Worm (Caenorhabditis elegans): ENCODE measurements around the gene cdc-14.
A peak's percentile ranks its signal among the peaks of the same experiment; 100 is the strongest.

The cdc-14 gene

ce11 chrII:5589690-5590089, 3.5 kb downstream of the cdc-14 start, which contains the start of gene C17G10.13:
Gene C17G10.13 (minus strand): TSS chrII:5589790.
- TF ChIP-seq ceh-43 (GFP tag; optimal IDR thresholded peaks at IDR 0.05) (no peak), ham-2 (GFP tag; optimal IDR thresholded peaks at IDR 0.05) (no peak), cnd-1 (tag; optimal IDR thresholded peaks at IDR 0.05) (no peak), nhr-2 (tag; optimal IDR thresholded peaks at IDR 0.05) (no peak), mab-5 (tag; optimal IDR thresholded peaks at IDR 0.05) (no peak), nhr-76 (tag; optimal IDR thresholded peaks at IDR 0.05) (no peak), nhr-12 (tag; optimal IDR thresholded peaks at IDR 0.05) (no peak), zip-8 (tag; optimal IDR thresholded peaks at IDR 0.05) (no peak), sptf-1 (tag; optimal IDR thresholded peaks at IDR 0.05) (no peak), M03D4.4 (tag; optimal IDR thresholded peaks at IDR 0.05) (no peak), lin-32 (GFP tag; optimal IDR thresholded peaks at IDR 0.05) (no peak), blmp-1 (tag; optimal IDR thresholded peaks at IDR 0.05) (no peak), unc-120 (tag; optimal IDR thresholded peaks at IDR 0.05; ENCODE audit: poor library complexity, severe bottlenecking) (no peak), ces-1 (GFP tag; optimal IDR thresholded peaks at IDR 0.05) (no peak), drap-1 (GFP tag; optimal IDR thresholded peaks at IDR 0.05) (no peak)

ce11 chrII:5587794-5588193, 5.4 kb downstream of the cdc-14 start:
- no peak for TF ChIP-seq mls-2 (tag; optimal IDR thresholded peaks at IDR 0.05)
- TF ChIP-seq bed-3 (GFP tag; optimal IDR thresholded peaks at IDR 0.05): no peak
- no peak for TF ChIP-seq ces-1 (GFP tag; optimal IDR thresholded peaks at IDR 0.05)
- no peak for TF ChIP-seq ceh-39 (tag; optimal IDR thresholded peaks at IDR 0.05)
- TF ChIP-seq ceh-43 (GFP tag; optimal IDR thresholded peaks at IDR 0.05): no peak
- no peak for TF ChIP-seq nhr-237 (tag; optimal IDR thresholded peaks at IDR 0.05)
- no peak for TF ChIP-seq zip-8 (tag; optimal IDR thresholded peaks at IDR 0.05)
- no peak for TF ChIP-seq ceh-83 (GFP tag; optimal IDR thresholded peaks at IDR 0.05)
- TF ChIP-seq flh-1 (GFP tag; optimal IDR thresholded peaks at IDR 0.05): no peak
- TF ChIP-seq unc-39 (tag; optimal IDR thresholded peaks at IDR 0.05): no peak
- no peak for TF ChIP-seq hlh-1 (tag; optimal IDR thresholded peaks at IDR 0.05)
- no peak for TF ChIP-seq ham-2 (GFP tag; optimal IDR thresholded peaks at IDR 0.05)

ce11 chrII:5585788-5586187, 7.4 kb downstream of the cdc-14 start, which contains the start of gene lys-8:
Gene lys-8 (plus strand): TSS chrII:5586178.
- TF ChIP-seq flh-1 (GFP tag; optimal IDR thresholded peaks at IDR 0.05) (no peak), nhr-12 (tag; optimal IDR thresholded peaks at IDR 0.05) (no peak), ceh-43 (GFP tag; optimal IDR thresholded peaks at IDR 0.05) (no peak), M03D4.4 (tag; optimal IDR thresholded peaks at IDR 0.05) (no peak), lin-13 (tag; optimal IDR thresholded peaks at IDR 0.05) (no peak), pha-4 (tag; optimal IDR thresholded peaks at IDR 0.05) (no peak)

- TF ChIP-seq lin-32 (GFP tag; optimal IDR thresholded peaks at IDR 0.05) (no peak), nhr-12 (tag; optimal IDR thresholded peaks at IDR 0.05) (no peak), flh-1 (GFP tag; optimal IDR thresholded peaks at IDR 0.05) (no peak), ham-2 (GFP tag; optimal IDR thresholded peaks at IDR 0.05) (no peak), ceh-39 (tag; optimal IDR thresholded peaks at IDR 0.05) (no peak)
Measured at ce11 chrII:5582309-5582708, 10.9 kb downstream of the cdc-14 start, which contains the start of gene T25E4.2. Gene T25E4.2 (minus strand): TSS chrII:5582409.

ce11 chrII:5579236-5579635, 14.0 kb downstream of the cdc-14 start:
- TF ChIP-seq pha-4 (tag; optimal IDR thresholded peaks at IDR 0.05) (peak; percentile 1), mab-5 (tag; optimal IDR thresholded peaks at IDR 0.05) (no peak)

- TF ChIP-seq drap-1 (GFP tag; optimal IDR thresholded peaks at IDR 0.05) (no peak), ztf-11 (tag; optimal IDR thresholded peaks at IDR 0.05) (no peak), elt-1 (tag; optimal IDR thresholded peaks at IDR 0.05; ENCODE audit: borderline replicate concordance, insufficient read depth) (no peak), unc-120 (tag; optimal IDR thresholded peaks at IDR 0.05; ENCODE audit: poor library complexity, severe bottlenecking) (no peak), lin-32 (GFP tag; optimal IDR thresholded peaks at IDR 0.05) (no peak), flh-1 (GFP tag; optimal IDR thresholded peaks at IDR 0.05) (no peak), elt-3 (tag; optimal IDR thresholded peaks at IDR 0.05) (no peak), ham-2 (GFP tag; optimal IDR thresholded peaks at IDR 0.05) (no peak), nhr-237 (tag; optimal IDR thresholded peaks at IDR 0.05) (no peak), sptf-1 (tag; optimal IDR thresholded peaks at IDR 0.05) (no peak), nhr-28 (tag; optimal IDR thresholded peaks at IDR 0.05) (no peak)
Measured at ce11 chrII:5578714-5579113, 14.5 kb downstream of the cdc-14 start.
